Worm (Caenorhabditis elegans) whole organism, midembryonic: ENCODE measurements around the gene dop-3.

ENCODE experiments used
- cog-1 ChIP-seq: sonication (generic microtip); optimal IDR thresholded peaks from 2 replicates; lab custom pipeline; 2016; ENCODE audit warnings: missing genetic modification characterization, missing compliant biosample characterization
- flt-1 ChIP-seq: fragments of 200-800 bp; sonication (Bioruptor generic); IDR thresholded peaks from 2 replicates; pipeline ENCODE4 v1.3.6; 2022; ENCODE audit warnings: missing genetic modification characterization, missing compliant biosample characterization
- klf-2 ChIP-seq: fragments of 200-800 bp; sonication (Bioruptor generic); conservative IDR thresholded peaks from 2 replicates; pipeline ENCODE4 v1.3.6; 2022; ENCODE audit warnings: missing genetic modification reagents, missing genetic modification characterization, missing compliant biosample characterization
- med-1 ChIP-seq: sonication (generic microtip); optimal IDR thresholded peaks from 2 replicates; lab custom pipeline; 2017; ENCODE audit warnings: missing genetic modification characterization, mild to moderate bottlenecking, missing compliant biosample characterization, antibody characterized with exemption, missing genetic modification reagents; ENCODE audit not compliant: insufficient read depth
- ref-1 ChIP-seq: fragments of 200-800 bp; sonication (Bioruptor generic); conservative IDR thresholded peaks from 2 replicates; pipeline ENCODE4 v1.3.6; 2022; ENCODE audit warnings: missing genetic modification reagents, missing genetic modification characterization, missing compliant biosample characterization
- ztf-23 ChIP-seq: fragments of 200-800 bp; sonication (Bioruptor generic); IDR thresholded peaks from 2 replicates; pipeline ENCODE4 v1.3.6; 2022; ENCODE audit warnings: missing genetic modification reagents, missing genetic modification characterization, missing compliant biosample characterization

ce11 chrX:6519473-6519872, 50.1 kb downstream of the dop-3 start:
- TF ChIP-seq klf-2 (GFP tag; lab: Robert Waterston, UW), result no peak
- no peak for TF ChIP-seq flt-1 (GFP tag; lab: Robert Waterston, UW)
- TF ChIP-seq med-1, result no peak
- no peak for TF ChIP-seq cog-1
- no peak for TF ChIP-seq ztf-23 (GFP tag; lab: Robert Waterston, UW)
- TF ChIP-seq ref-1 (GFP tag; lab: Robert Waterston, UW), result no peak
